Fruit fly (Drosophila melanogaster) whole organism, embryonic: Measurements from ENCODE around the gene Polr2I.
A peak's percentile ranks its signal among the peaks of the same experiment; 100 is the strongest.

Experiments
- Adf1 ChIP-seq: fragments of 200-800 bp; sonication (Bioruptor generic); IDR thresholded peaks from 2 replicates; pipeline ENCODE4 v1.3.6; 2022; ENCODE audit warnings: missing biosample characterization, missing genetic modification characterization
- Atf3 ChIP-seq: fragments of 200-800 bp; sonication (Bioruptor generic); optimal IDR thresholded peaks from 3 replicates; lab custom pipeline; 2016; ENCODE audit warnings: missing biosample characterization, missing genetic modification characterization
- Bdp1 ChIP-seq: fragments of 200-800 bp; sonication (Bioruptor generic); optimal IDR thresholded peaks from 3 replicates; lab custom pipeline; 2016; ENCODE audit warnings: missing biosample characterization, missing genetic modification characterization
- Bgb ChIP-seq: fragments of 200-800 bp; sonication (Bioruptor generic); IDR thresholded peaks from 2 replicates; pipeline ENCODE4 v1.3.6; 2022; ENCODE audit warnings: missing biosample characterization, missing genetic modification characterization; ENCODE audit not compliant: partially characterized antibody
- CG11456 ChIP-seq: fragments of 200-800 bp; sonication (Bioruptor generic); IDR thresholded peaks from 3 replicates; pipeline ENCODE4 v1.3.6; 2022; ENCODE audit warnings: missing biosample characterization, missing genetic modification characterization
- CG14050 ChIP-seq: fragments of 200-800 bp; sonication (Bioruptor generic); IDR thresholded peaks from 3 replicates; pipeline ENCODE4 v1.3.6; 2022; ENCODE audit warnings: missing biosample characterization, missing genetic modification characterization
- CG15696 ChIP-seq: fragments of 200-800 bp; sonication (Bioruptor generic); optimal IDR thresholded peaks from 2 replicates; lab custom pipeline; 2019; ENCODE audit warnings: missing biosample characterization, mild to moderate bottlenecking, missing genetic modification characterization, moderate library complexity
- CG17385 ChIP-seq: fragments of 200-800 bp; sonication (Bioruptor generic); optimal IDR thresholded peaks from 3 replicates; lab custom pipeline; 2018; ENCODE audit warnings: missing biosample characterization, mild to moderate bottlenecking, missing genetic modification characterization
- CG2116 ChIP-seq: fragments of 200-800 bp; sonication (Bioruptor generic); optimal IDR thresholded peaks from 3 replicates; lab custom pipeline; 2018; ENCODE audit warnings: missing biosample characterization, mild to moderate bottlenecking, missing genetic modification characterization
- CG31388 ChIP-seq: fragments of 200-800 bp; sonication (Bioruptor generic); optimal IDR thresholded peaks from 2 replicates; lab custom pipeline; 2016; ENCODE audit warnings: missing biosample characterization, missing genetic modification characterization
- CG34376 ChIP-seq: fragments of 200-800 bp; sonication (Bioruptor generic); optimal IDR thresholded peaks from 2 replicates; lab custom pipeline; 2018; ENCODE audit warnings: missing biosample characterization, mild to moderate bottlenecking, missing genetic modification characterization
- CG43689 ChIP-seq: fragments of 200-800 bp; sonication (Bioruptor generic); IDR thresholded peaks from 2 replicates; pipeline ENCODE4 v1.3.6; 2022; ENCODE audit warnings: missing biosample characterization, missing genetic modification characterization
- CG5180 ChIP-seq: fragments of 200-800 bp; sonication (Bioruptor generic); optimal IDR thresholded peaks from 3 replicates; lab custom pipeline; 2017; ENCODE audit warnings: missing biosample characterization, missing genetic modification characterization, mild to moderate bottlenecking, moderate library complexity, missing genetic modification reagents
- CG6791 ChIP-seq: fragments of 200-800 bp; sonication (Bioruptor generic); IDR thresholded peaks from 3 replicates; pipeline ENCODE4 v1.3.6; 2022; ENCODE audit warnings: missing biosample characterization, missing genetic modification characterization; ENCODE audit not compliant: partially characterized antibody
- Chrac-16 ChIP-seq: fragments of 200-800 bp; sonication (Bioruptor generic); optimal IDR thresholded peaks from 3 replicates; lab custom pipeline; 2016; ENCODE audit warnings: missing biosample characterization, missing genetic modification characterization
- D19A ChIP-seq: fragments of 200-800 bp; optimal IDR thresholded peaks from 3 replicates; lab custom pipeline; 2019; ENCODE audit warnings: missing biosample characterization, mild to moderate bottlenecking, missing genetic modification characterization, moderate library complexity
- D19B ChIP-seq: fragments of 200-800 bp; sonication (Bioruptor generic); optimal IDR thresholded peaks from 2 replicates; lab custom pipeline; 2017; ENCODE audit warnings: missing biosample characterization, mild to moderate bottlenecking, missing genetic modification characterization
- Dek ChIP-seq: fragments of 200-800 bp; sonication (Bioruptor generic); optimal IDR thresholded peaks from 3 replicates; lab custom pipeline; 2019; ENCODE audit warnings: missing biosample characterization, mild to moderate bottlenecking, missing genetic modification characterization, moderate library complexity
- Dfd ChIP-seq, 2 experiments: fragments of >200 bp; optimal IDR thresholded peaks; 2 replicates each; lab custom pipeline; 2017; ENCODE audit warnings: missing biosample characterization in 2 of 2, missing genetic modification characterization in 2 of 2
- Dll ChIP-seq: fragments of 200-800 bp; sonication (Bioruptor generic); IDR thresholded peaks from 4 replicates; pipeline ENCODE4 v1.3.6; 2022; ENCODE audit warnings: missing biosample characterization, missing genetic modification characterization; ENCODE audit not compliant: partially characterized antibody
- E2f1 ChIP-seq: fragments of 200-800 bp; sonication (Bioruptor generic); IDR thresholded peaks from 2 replicates; pipeline ENCODE4 v1.3.6; 2022; ENCODE audit warnings: missing biosample characterization, missing genetic modification characterization
- HLH3B ChIP-seq: fragments of 200-800 bp; sonication (Bioruptor generic); IDR thresholded peaks from 2 replicates; pipeline ENCODE4 v1.3.6; 2022; ENCODE audit warnings: missing biosample characterization, missing genetic modification characterization
- Max ChIP-seq: fragments of 200-800 bp; sonication (Bioruptor generic); optimal IDR thresholded peaks from 2 replicates; lab custom pipeline; 2016; ENCODE audit warnings: missing biosample characterization, mild to moderate bottlenecking, missing genetic modification characterization
- Scr ChIP-seq: fragments of 200-800 bp; sonication (Bioruptor generic); IDR thresholded peaks from 2 replicates; pipeline ENCODE4 v1.3.6; 2022; ENCODE audit warnings: missing biosample characterization, missing genetic modification characterization; ENCODE audit not compliant: partially characterized antibody
- ab ChIP-seq: fragments of 200-800 bp; sonication (Bioruptor generic); optimal IDR thresholded peaks from 2 replicates; lab custom pipeline; 2016; ENCODE audit warnings: missing biosample characterization, missing genetic modification characterization
- ac ChIP-seq: fragments of 200-800 bp; sonication (Bioruptor generic); optimal IDR thresholded peaks from 3 replicates; lab custom pipeline; 2017; ENCODE audit warnings: missing biosample characterization, mild to moderate bottlenecking, missing genetic modification characterization
- az2 ChIP-seq: fragments of 200-800 bp; sonication (Bioruptor generic); optimal IDR thresholded peaks from 3 replicates; lab custom pipeline; 2016; ENCODE audit warnings: missing biosample characterization, missing genetic modification characterization
- bab2 ChIP-seq: fragments of 200-800 bp; sonication (Bioruptor generic); optimal IDR thresholded peaks from 2 replicates; lab custom pipeline; 2016; ENCODE audit warnings: missing biosample characterization, missing genetic modification characterization
- cas ChIP-seq: fragments of 200-800 bp; sonication (Bioruptor generic); IDR thresholded peaks from 2 replicates; pipeline ENCODE4 v1.3.6; 2022; ENCODE audit warnings: missing biosample characterization, missing genetic modification characterization
- crol ChIP-seq: fragments of 200-800 bp; sonication (Bioruptor generic); IDR thresholded peaks from 2 replicates; pipeline ENCODE4 v1.3.6; 2022; ENCODE audit warnings: missing biosample characterization, missing genetic modification characterization
- dan ChIP-seq: fragments of 200-800 bp; sonication (Bioruptor generic); IDR thresholded peaks from 2 replicates; pipeline ENCODE4 v1.3.6; 2022; ENCODE audit warnings: missing biosample characterization, missing genetic modification characterization
- dimm ChIP-seq: fragments of 200-800 bp; sonication (Bioruptor generic); IDR thresholded peaks from 2 replicates; pipeline ENCODE4 v1.3.6; 2022; ENCODE audit warnings: missing biosample characterization, missing genetic modification characterization
- fd64A ChIP-seq: fragments of 200-800 bp; sonication (Bioruptor generic); optimal IDR thresholded peaks from 3 replicates; lab custom pipeline; 2018; ENCODE audit warnings: missing biosample characterization, mild to moderate bottlenecking, missing genetic modification characterization
- fu2 ChIP-seq: fragments of 200-800 bp; sonication (Bioruptor generic); optimal IDR thresholded peaks from 2 replicates; lab custom pipeline; 2016; ENCODE audit warnings: missing biosample characterization, missing genetic modification characterization
- gfzf ChIP-seq: fragments of 200-800 bp; sonication (Bioruptor generic); optimal IDR thresholded peaks from 2 replicates; lab custom pipeline; 2016; ENCODE audit warnings: missing biosample characterization, mild to moderate bottlenecking, missing genetic modification characterization, moderate library complexity
- lab ChIP-seq: fragments of 200-800 bp; sonication (Bioruptor generic); optimal IDR thresholded peaks from 3 replicates; lab custom pipeline; 2017; ENCODE audit warnings: missing biosample characterization, missing genetic modification characterization, mild to moderate bottlenecking, moderate library complexity, missing genetic modification reagents
- otp ChIP-seq: fragments of 200-800 bp; sonication (Bioruptor generic); IDR thresholded peaks from 3 replicates; pipeline ENCODE4, ENCODE4 v1.3.6; 2022; ENCODE audit warnings: missing biosample characterization, missing genetic modification characterization
- pan ChIP-seq, 4 experiments: fragments of >200 bp in 3 of 4; fragments of 200-800 bp in 1 of 4; sonication (Bioruptor generic) in 1 of 4; optimal IDR thresholded peaks in 3 of 4; IDR thresholded peaks in 1 of 4; 2 replicates each; pipeline versions ENCODE4 v1.3.6 to Lab custom; 2017 to 2022; ENCODE audit warnings: missing biosample characterization in 2 of 4, missing genetic modification characterization in 2 of 4, mixed read lengths in 1 of 4
- pros ChIP-seq: fragments of 200-800 bp; sonication (Bioruptor generic); optimal IDR thresholded peaks from 3 replicates; lab custom pipeline; 2019; ENCODE audit warnings: missing biosample characterization, mild to moderate bottlenecking, missing genetic modification characterization, moderate library complexity
- schlank ChIP-seq: fragments of 200-800 bp; sonication (Bioruptor generic); optimal IDR thresholded peaks from 2 replicates; lab custom pipeline; 2018; ENCODE audit warnings: missing biosample characterization, mild to moderate bottlenecking, missing genetic modification characterization
- sens ChIP-seq: fragments of 200-800 bp; sonication (Bioruptor generic); peaks from one replicate; lab custom pipeline; 2016; ENCODE audit warnings: missing biosample characterization, missing genetic modification characterization
- seq ChIP-seq: fragments of 200-800 bp; sonication (Bioruptor generic); IDR thresholded peaks from 2 replicates; pipeline ENCODE4 v1.3.6; 2022; ENCODE audit warnings: missing biosample characterization, missing genetic modification characterization
- sr ChIP-seq: fragments of 200-800 bp; sonication (Bioruptor generic); IDR thresholded peaks from 3 replicates; pipeline ENCODE4 v1.3.6; 2022; ENCODE audit warnings: missing biosample characterization, missing genetic modification characterization
- tgo ChIP-seq: fragments of 200-800 bp; sonication (Bioruptor generic); IDR thresholded peaks from 3 replicates; pipeline ENCODE4 v1.3.6; 2022; ENCODE audit warnings: missing biosample characterization, missing genetic modification characterization
- tll ChIP-seq, 2 experiments: fragments of 200-800 bp in 1 of 2; fragments of >200 bp in 1 of 2; sonication (Bioruptor generic) in 1 of 2; optimal IDR thresholded peaks; 2 replicates each; lab custom pipeline; 2017 to 2019; ENCODE audit warnings: missing biosample characterization in 2 of 2, missing genetic modification characterization in 2 of 2, mild to moderate bottlenecking in 1 of 2, moderate library complexity in 1 of 2
- toy ChIP-seq: fragments of 200-800 bp; sonication (Bioruptor generic); IDR thresholded peaks from 2 replicates; pipeline ENCODE4 v1.3.6; 2022; ENCODE audit warnings: missing biosample characterization, missing genetic modification characterization
- unpg ChIP-seq: fragments of 200-800 bp; sonication (Bioruptor generic); optimal IDR thresholded peaks from 3 replicates; lab custom pipeline; 2018; ENCODE audit warnings: missing biosample characterization, mild to moderate bottlenecking, missing genetic modification characterization, moderate library complexity
- wdn ChIP-seq: fragments of 200-800 bp; sonication (Bioruptor generic); IDR thresholded peaks from 2 replicates; pipeline ENCODE4 v1.3.6; 2022; ENCODE audit warnings: missing biosample characterization, missing genetic modification characterization
- zfh2 ChIP-seq: fragments of 200-800 bp; sonication (Bioruptor generic); optimal IDR thresholded peaks from 2 replicates; lab custom pipeline; 2016; ENCODE audit warnings: missing biosample characterization, missing genetic modification characterization

The Polr2I gene

DNA sequence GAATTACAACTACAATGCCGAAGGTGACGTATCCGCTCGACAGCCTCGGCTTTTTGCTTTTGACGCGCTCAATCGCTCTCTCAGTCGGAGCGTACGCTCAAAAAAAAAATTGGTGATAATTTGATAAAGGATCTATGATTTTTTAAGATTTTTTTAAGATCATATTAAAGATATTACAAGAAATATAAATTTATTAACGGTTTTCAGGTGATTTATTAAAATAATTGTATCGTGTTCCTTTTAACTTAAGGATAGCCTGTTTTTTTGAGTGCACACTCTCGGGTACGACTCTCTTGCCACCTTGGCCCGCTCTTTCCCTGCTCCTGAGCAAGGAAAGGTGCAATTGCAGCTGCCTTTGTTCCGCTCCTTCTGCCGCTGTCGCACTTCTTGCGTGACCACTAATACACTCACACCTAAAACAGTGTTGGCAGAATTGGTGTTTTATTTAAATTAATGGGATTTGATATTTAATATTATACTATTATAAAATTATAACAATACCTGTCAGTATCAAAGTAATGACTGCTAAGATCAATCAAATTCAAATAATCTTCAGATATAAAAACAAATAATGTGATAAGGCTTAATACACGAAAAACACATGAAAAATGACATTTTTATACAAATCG lies 30.9 kb upstream of the Polr2I start (continued):
- TF ChIP-seq cas, result 0 out of 2 replicates have a peak, but pooled peaks have one; percentile 20
- peak; percentile 60 for TF ChIP-seq Max (GFP tag; lab: Kevin White, UChicago)
- TF ChIP-seq Bgb, result no peak
- TF ChIP-seq CG17385, result peak; percentile 78
- TF ChIP-seq ab (GFP tag; lab: Kevin White, UChicago), result no peak
- TF ChIP-seq CG6791 (GFP tag; lab: Robert Waterston, UW), result no peak
- TF ChIP-seq unpg, result no peak
- TF ChIP-seq Dfd (GFP tag; optimal IDR thresholded peaks at IDR 0.05; lab: Kevin White, UChicago), result no peak
- peak; percentile 74 for TF ChIP-seq tgo (GFP tag; lab: Robert Waterston, UW)
- TF ChIP-seq crol, result peak; percentile 56
- TF ChIP-seq D19A (tag; lab: Kevin White, UChicago), result peak; percentile 82
- peak; percentile 37; the same call in 1 of the 2 replicates for TF ChIP-seq CG43689 (GFP tag; lab: Robert Waterston, UW)
- TF ChIP-seq Atf3 (GFP tag; lab: Kevin White, UChicago), result no peak
- TF ChIP-seq D19B (GFP tag; lab: Kevin White, UChicago), result no peak
- peak; percentile 71 for TF ChIP-seq E2f1 (GFP tag; lab: Robert Waterston, UW)
- TF ChIP-seq bab2 (GFP tag; lab: Kevin White, UChicago), result peak; percentile 41
- TF ChIP-seq lab (GFP tag; lab: Kevin White, UChicago), result peak; percentile 91
- TF ChIP-seq fu2, result no peak
- peak; percentile 61; the same call in 1 of the 2 replicates for TF ChIP-seq Adf1
- peak; percentile 47; the same call in 1 of the 2 replicates for TF ChIP-seq toy (GFP tag; lab: Robert Waterston, UW)
- peak; percentile 76 for TF ChIP-seq CG11456 (GFP tag; lab: Robert Waterston, UW)
- peak; percentile 90 for TF ChIP-seq sens (GFP tag; lab: Kevin White, UChicago)
- peak; percentile 95 for TF ChIP-seq CG15696 (tag; lab: Kevin White, UChicago)
- peak; percentile 32 for TF ChIP-seq CG5180 (GFP tag; lab: Kevin White, UChicago)
- TF ChIP-seq pros (GFP tag; lab: Kevin White, UChicago), result no peak
- peak; percentile 72 for TF ChIP-seq az2 (GFP tag; lab: Kevin White, UChicago)
- TF ChIP-seq fd64A, result no peak
- peak; percentile 20 for TF ChIP-seq Bdp1
- TF ChIP-seq HLH3B (GFP tag; lab: Robert Waterston, UW), result peak; percentile 81
- peak; percentile 20 for TF ChIP-seq CG31388 (GFP tag; lab: Kevin White, UChicago)
- no peak for TF ChIP-seq pan (optimal IDR thresholded peaks at IDR 0.05; lab: Kevin White, UChicago)
- peak in 1 of 2 experiments; percentile 88 for TF ChIP-seq pan (GFP tag; optimal IDR thresholded peaks at IDR 0.05 in 1 of 2, IDR thresholded peaks at IDR 0.05 in 1 of 2)
- TF ChIP-seq gfzf (GFP tag; lab: Kevin White, UChicago), result no peak
- peak; percentile 96 for TF ChIP-seq ac (GFP tag; lab: Kevin White, UChicago)
- peak; percentile 74 for TF ChIP-seq wdn (GFP tag; lab: Robert Waterston, UW)
- peak; percentile 43; the same call in 1 of the 2 replicates for TF ChIP-seq dan (GFP tag; lab: Robert Waterston, UW)
- no peak for TF ChIP-seq Scr (GFP tag; lab: Robert Waterston, UW)
- TF ChIP-seq sr (GFP tag; lab: Robert Waterston, UW), result no peak
- TF ChIP-seq CG34376 (GFP tag; lab: Kevin White, UChicago), result peak; percentile 48
- peak; percentile 80 for TF ChIP-seq CG14050 (GFP tag; lab: Robert Waterston, UW)
- peak; percentile 67 for TF ChIP-seq Dek
- peak; percentile 81; the same call in 2 of the 3 replicates for TF ChIP-seq otp
- TF ChIP-seq Dll (GFP tag; lab: Robert Waterston, UW), result no peak
- peak; percentile 9 for TF ChIP-seq zfh2
- no peak for TF ChIP-seq schlank (tag; lab: Kevin White, UChicago)
- peak; percentile 75 for TF ChIP-seq Chrac-16 (GFP tag; lab: Kevin White, UChicago)
- TF ChIP-seq tll (GFP tag; optimal IDR thresholded peaks at IDR 0.05; lab: Kevin White, UChicago), result peak in 1 of 2 experiments; percentile 85
- TF ChIP-seq CG2116 (GFP tag; lab: Kevin White, UChicago), result peak; percentile 61
- peak; percentile 77 for TF ChIP-seq seq (GFP tag; lab: Robert Waterston, UW)
- TF ChIP-seq dimm (GFP tag; lab: Robert Waterston, UW), result 0 out of 2 replicates have a peak, but pooled peaks have one; percentile 11
